Worm (Caenorhabditis elegans) whole organism, L2 larva: Measurements from ENCODE around the gene srd-50.
"Not testable (repeated sequence)": the region's sequence is repeated elsewhere in the genome, so short reads cannot be mapped to it uniquely, and the experiment has no call there.

Experiments used
- F13H6.1 ChIP-seq: sonication (generic microtip); optimal IDR thresholded peaks from 2 replicates; lab custom pipeline; 2016; ENCODE audit warnings: missing genetic modification characterization, missing compliant biosample characterization
- skn-1 ChIP-seq: sonication (generic microtip); optimal IDR thresholded peaks from 2 replicates; lab custom pipeline; 2017; ENCODE audit warnings: missing biosample characterization, missing genetic modification characterization

- TF ChIP-seq skn-1, F13H6.1 (tag; lab: Kevin White, UChicago): not testable (repeated sequence)
Observed at ce11 chrX:13428755-13429154, 52.8 kb downstream of the srd-50 start, which contains the start of gene fkh-4.
